Worm (Caenorhabditis elegans) whole organism, L1 larva: ENCODE measurements around the gene hpo-30.

Experiments
- aly-2 ChIP-seq: fragments of 150-350 bp; optimal IDR thresholded peaks from 2 replicates; lab custom pipeline; 2014; ENCODE audit warnings: missing biosample characterization, missing genetic modification characterization
- ama-1 ChIP-seq: fragments of 150-350 bp; optimal IDR thresholded peaks from 2 replicates; lab custom pipeline; 2014
- blmp-1 ChIP-seq: fragments of 150-350 bp; optimal IDR thresholded peaks from 2 replicates; lab custom pipeline; 2014; ENCODE audit warnings: missing biosample characterization, missing genetic modification characterization
- ceh-63 ChIP-seq: fragments of 200-800 bp; sonication (Bioruptor generic); optimal IDR thresholded peaks from 2 replicates; lab custom pipeline; 2018; ENCODE audit warnings: mild to moderate bottlenecking, missing genetic modification characterization, missing compliant biosample characterization
- ceh-82 ChIP-seq, 3 experiments: fragments of 150-350 bp in 1 of 3; sonication (generic microtip) in 2 of 3; optimal IDR thresholded peaks; 2 replicates each; lab custom pipeline; 2014 to 2017; ENCODE audit warnings: missing biosample characterization in 3 of 3, missing genetic modification characterization in 3 of 3
- ceh-88 ChIP-seq: fragments of 200-800 bp; sonication (Bioruptor generic); IDR thresholded peaks from 2 replicates; pipeline ENCODE4 v1.3.6; 2022; ENCODE audit warnings: missing genetic modification characterization, missing compliant biosample characterization
- ceh-90 ChIP-seq: sonication (generic microtip); optimal IDR thresholded peaks from 2 replicates; lab custom pipeline; 2016; ENCODE audit warnings: missing genetic modification characterization, missing compliant biosample characterization
- dsc-1 ChIP-seq: sonication (generic microtip); optimal IDR thresholded peaks from 2 replicates; lab custom pipeline; 2016; ENCODE audit warnings: mild to moderate bottlenecking, missing genetic modification characterization, missing compliant biosample characterization
- efl-1 ChIP-seq, 4 experiments: fragments of 150-350 bp; optimal IDR thresholded peaks in 3 of 4; peaks in 1 of 4; 1 replicate in 1 of 4; 2 replicates in 3 of 4; lab custom pipeline; 2014; ENCODE audit warnings: missing biosample characterization in 2 of 4, missing genetic modification characterization in 2 of 4, missing genetic modification reagents in 2 of 4
- efl-3 ChIP-seq: fragments of 200-800 bp; sonication (Bioruptor generic); optimal IDR thresholded peaks from 2 replicates; lab custom pipeline; 2018; ENCODE audit warnings: mild to moderate bottlenecking, missing genetic modification characterization, missing compliant biosample characterization
- egl-27 ChIP-seq, 2 experiments: fragments of 150-350 bp in 1 of 2; sonication (generic microtip); optimal IDR thresholded peaks; 3 replicates each; lab custom pipeline; 2017 to 2018; ENCODE audit warnings: missing biosample characterization in 2 of 2, missing genetic modification characterization in 2 of 2, missing genetic modification reagents in 2 of 2
- elt-3 ChIP-seq, 6 experiments: fragments of 150-350 bp in 1 of 6; sonication (generic microtip); optimal IDR thresholded peaks; 2 replicates each; lab custom pipeline; 2017 to 2018; ENCODE audit warnings: missing biosample characterization in 6 of 6, missing genetic modification characterization in 6 of 6, inconsistent platforms in 1 of 6
- ets-5 ChIP-seq: fragments of 200-800 bp; sonication (Bioruptor generic); IDR thresholded peaks from 2 replicates; pipeline ENCODE4 v1.3.6; 2022; ENCODE audit warnings: missing genetic modification characterization, missing compliant biosample characterization
- fkh-4 ChIP-seq: sonication (generic microtip); optimal IDR thresholded peaks from 2 replicates; lab custom pipeline; 2016; ENCODE audit warnings: missing compliant biosample characterization, missing genetic modification characterization, borderline replicate concordance
- grh-1 ChIP-seq: fragments of 200-800 bp; sonication (Bioruptor generic); IDR thresholded peaks from 2 replicates; pipeline ENCODE4 v1.3.6; 2022; ENCODE audit warnings: missing genetic modification reagents, missing genetic modification characterization, missing compliant biosample characterization
- hlh-4 ChIP-seq: sonication (generic microtip); optimal IDR thresholded peaks from 2 replicates; lab custom pipeline; 2016; ENCODE audit warnings: mild to moderate bottlenecking, missing genetic modification characterization, missing compliant biosample characterization
- hpl-2 ChIP-seq: fragments of 150-350 bp; optimal IDR thresholded peaks from 2 replicates; lab custom pipeline; 2014; ENCODE audit warnings: missing biosample characterization, missing genetic modification reagents, missing genetic modification characterization
- irx-1 ChIP-seq: sonication (generic microtip); optimal IDR thresholded peaks from 2 replicates; lab custom pipeline; 2016; ENCODE audit warnings: missing genetic modification characterization, missing compliant biosample characterization
- isw-1 ChIP-seq: fragments of 200-800 bp; sonication (Bioruptor generic); IDR thresholded peaks from 2 replicates; pipeline ENCODE4 v1.3.6; 2022; ENCODE audit warnings: missing genetic modification characterization, missing compliant biosample characterization
- jun-1 ChIP-seq: fragments of 150-350 bp; optimal IDR thresholded peaks from 2 replicates; lab custom pipeline; 2014; ENCODE audit warnings: missing biosample characterization, missing genetic modification reagents, missing genetic modification characterization
- lin-14 ChIP-seq: fragments of 200-800 bp; sonication (Bioruptor generic); optimal IDR thresholded peaks from 2 replicates; lab custom pipeline; 2018; ENCODE audit warnings: mild to moderate bottlenecking, missing genetic modification characterization, moderate library complexity, missing compliant biosample characterization
- lin-15B ChIP-seq: fragments of 150-350 bp; sonication (generic microtip); optimal IDR thresholded peaks from 3 replicates; lab custom pipeline; 2014; ENCODE audit warnings: missing biosample characterization, missing genetic modification characterization
- lin-35 ChIP-seq, 2 experiments: fragments of 150-350 bp; optimal IDR thresholded peaks; 2 replicates each; lab custom pipeline; 2014; ENCODE audit warnings: missing biosample characterization in 2 of 2, missing genetic modification characterization in 2 of 2, missing genetic modification reagents in 2 of 2
- lir-3 ChIP-seq: sonication (generic microtip); optimal IDR thresholded peaks from 2 replicates; lab custom pipeline; 2016; ENCODE audit warnings: mild to moderate bottlenecking, missing genetic modification characterization, moderate library complexity, missing compliant biosample characterization; ENCODE audit not compliant: poor library complexity
- lsy-2 ChIP-seq, 2 experiments: fragments of 150-350 bp; optimal IDR thresholded peaks; 2 replicates each; lab custom pipeline; 2014; ENCODE audit warnings: missing biosample characterization in 2 of 2, missing genetic modification characterization in 2 of 2
- mab-9 ChIP-seq: fragments of 200-800 bp; sonication (Bioruptor generic); IDR thresholded peaks from 2 replicates; pipeline ENCODE4 v1.3.6; 2022; ENCODE audit warnings: missing genetic modification reagents, missing genetic modification characterization, missing compliant biosample characterization
- mef-2 ChIP-seq: fragments of 150-350 bp; optimal IDR thresholded peaks from 2 replicates; lab custom pipeline; 2014; ENCODE audit warnings: missing biosample characterization, missing genetic modification characterization
- nhr-12 ChIP-seq: sonication (generic microtip); optimal IDR thresholded peaks from 2 replicates; lab custom pipeline; 2017; ENCODE audit warnings: missing biosample characterization, missing genetic modification characterization
- nhr-19 ChIP-seq: fragments of 200-800 bp; sonication (Bioruptor generic); conservative IDR thresholded peaks from 2 replicates; pipeline ENCODE4 v1.3.6; 2022; ENCODE audit warnings: missing genetic modification characterization, missing compliant biosample characterization
- nhr-20 ChIP-seq: sonication (generic microtip); optimal IDR thresholded peaks from 2 replicates; lab custom pipeline; 2016; ENCODE audit warnings: mild to moderate bottlenecking, missing genetic modification characterization, missing compliant biosample characterization
- nhr-237 ChIP-seq: fragments of 150-350 bp; optimal IDR thresholded peaks from 2 replicates; lab custom pipeline; 2014; ENCODE audit warnings: missing biosample characterization, missing genetic modification characterization
- nhr-28 ChIP-seq: fragments of 150-350 bp; optimal IDR thresholded peaks from 2 replicates; lab custom pipeline; 2014; ENCODE audit warnings: missing biosample characterization, missing genetic modification characterization
- nhr-71 ChIP-seq: sonication (generic microtip); optimal IDR thresholded peaks from 2 replicates; lab custom pipeline; 2016; ENCODE audit warnings: mild to moderate bottlenecking, missing genetic modification characterization, moderate library complexity, missing compliant biosample characterization
- nhr-84 ChIP-seq: sonication (generic microtip); optimal IDR thresholded peaks from 2 replicates; lab custom pipeline; 2017; ENCODE audit warnings: missing biosample characterization, missing genetic modification characterization
- nhr-85 ChIP-seq: sonication (generic microtip); peaks from one replicate; lab custom pipeline; 2016; ENCODE audit warnings: missing genetic modification characterization, inconsistent platforms, missing compliant biosample characterization
- nhr-90 ChIP-seq: sonication (generic microtip); optimal IDR thresholded peaks from 2 replicates; lab custom pipeline; 2016; ENCODE audit warnings: mild to moderate bottlenecking, missing genetic modification characterization, missing compliant biosample characterization; ENCODE audit not compliant: poor library complexity
- pax-3 ChIP-seq: fragments of 200-800 bp; sonication (Bioruptor generic); optimal IDR thresholded peaks from 2 replicates; lab custom pipeline; 2018; ENCODE audit warnings: mild to moderate bottlenecking, missing genetic modification characterization, moderate library complexity, missing compliant biosample characterization
- pqm-1 ChIP-seq: sonication (generic microtip); optimal IDR thresholded peaks from 3 replicates; lab custom pipeline; 2017; ENCODE audit warnings: missing biosample characterization, missing genetic modification characterization
- rnt-1 ChIP-seq: sonication (generic microtip); optimal IDR thresholded peaks from 2 replicates; lab custom pipeline; 2016; ENCODE audit warnings: mild to moderate bottlenecking, missing genetic modification characterization, moderate library complexity, missing compliant biosample characterization
- snu-23 ChIP-seq: sonication (generic microtip); optimal IDR thresholded peaks from 2 replicates; lab custom pipeline; 2016; ENCODE audit warnings: missing genetic modification characterization, missing compliant biosample characterization
- sptf-1 ChIP-seq: fragments of 150-350 bp; optimal IDR thresholded peaks from 2 replicates; lab custom pipeline; 2014; ENCODE audit warnings: missing biosample characterization, missing genetic modification characterization
- tbx-2 ChIP-seq: sonication (generic microtip); optimal IDR thresholded peaks from 2 replicates; lab custom pipeline; 2016; ENCODE audit warnings: missing genetic modification characterization, missing compliant biosample characterization
- unc-30 ChIP-seq: sonication (generic microtip); optimal IDR thresholded peaks from 2 replicates; lab custom pipeline; 2017; ENCODE audit warnings: missing biosample characterization, missing genetic modification characterization
- unc-62 ChIP-seq: fragments of 150-350 bp; optimal IDR thresholded peaks from 2 replicates; lab custom pipeline; 2014; ENCODE audit warnings: missing biosample characterization, missing genetic modification reagents, missing genetic modification characterization
- vab-15 ChIP-seq: sonication (generic microtip); optimal IDR thresholded peaks from 2 replicates; lab custom pipeline; 2017; ENCODE audit warnings: missing genotype, mild to moderate bottlenecking, missing genetic modification characterization, missing compliant biosample characterization
- zag-1 ChIP-seq: fragments of 150-350 bp; optimal IDR thresholded peaks from 2 replicates; lab custom pipeline; 2014; ENCODE audit warnings: missing biosample characterization, missing genetic modification characterization
- ztf-4 ChIP-seq: fragments of 150-350 bp; optimal IDR thresholded peaks from 2 replicates; lab custom pipeline; 2014; ENCODE audit warnings: missing biosample characterization, missing genetic modification characterization

The hpo-30 gene

DNA sequence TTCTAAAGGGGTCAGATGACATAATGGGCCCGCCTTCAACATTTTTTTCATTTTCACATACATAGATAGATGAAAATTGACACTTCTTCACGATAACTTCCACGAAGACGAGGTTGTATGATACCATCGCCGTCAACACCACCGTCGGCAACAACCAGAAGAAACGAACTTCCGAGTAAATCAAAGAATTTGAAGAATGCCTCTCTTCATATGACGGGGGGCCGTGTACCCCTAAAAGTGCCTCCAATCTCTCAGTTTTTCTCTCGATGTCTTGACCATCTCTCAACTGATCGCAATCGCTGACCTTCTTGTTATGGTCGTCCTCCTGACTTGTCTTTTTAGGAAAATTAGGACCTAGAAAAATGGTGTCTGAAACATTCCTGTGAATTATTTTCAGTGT lies 14.6 kb downstream of the hpo-30 start (continued):
- TF ChIP-seq irx-1 (tag; lab: Kevin White, UChicago) = peak; percentile 25
- TF ChIP-seq elt-3 (tag; optimal IDR thresholded peaks at IDR 0.05; lab: Kevin White, UChicago) = peak in 1 of 6 experiments; percentile 40
- TF ChIP-seq lir-3 (tag; lab: Kevin White, UChicago) = no peak
- no peak for TF ChIP-seq isw-1 (GFP tag; lab: Robert Waterston, UW)
- TF ChIP-seq rnt-1 (tag; lab: Kevin White, UChicago) = peak; percentile 25
- TF ChIP-seq ets-5 = no peak
- no peak for TF ChIP-seq hlh-4 (tag; lab: Kevin White, UChicago)
- TF ChIP-seq nhr-20 (tag; lab: Kevin White, UChicago) = peak; percentile 36
- TF ChIP-seq unc-62 (GFP tag; lab: Kevin White, UChicago) = no peak
- no peak for TF ChIP-seq ama-1 (lab: Kevin White, UChicago)
- TF ChIP-seq ztf-4 (tag; lab: Kevin White, UChicago) = no peak
- no peak for TF ChIP-seq aly-2 (tag; lab: Kevin White, UChicago)
- no peak for TF ChIP-seq nhr-12
- no peak for TF ChIP-seq ceh-88
- peak in 1 of 2 experiments; percentile 48 for TF ChIP-seq lsy-2 (tag; optimal IDR thresholded peaks at IDR 0.05; lab: Kevin White, UChicago)
- TF ChIP-seq mab-9 (GFP tag; lab: Robert Waterston, UW) = no peak
- TF ChIP-seq nhr-84 (tag; lab: Kevin White, UChicago) = no peak
- TF ChIP-seq egl-27 (tag; optimal IDR thresholded peaks at IDR 0.05; lab: Kevin White, UChicago) = no peak
- TF ChIP-seq fkh-4 (tag; lab: Kevin White, UChicago) = no peak
- TF ChIP-seq zag-1 (tag; lab: Kevin White, UChicago) = no peak
- TF ChIP-seq nhr-237 (tag; lab: Kevin White, UChicago) = no peak
- peak in 1 of 2 experiments; percentile 23 for TF ChIP-seq lin-35 (GFP tag; optimal IDR thresholded peaks at IDR 0.05; lab: Kevin White, UChicago)
- TF ChIP-seq efl-3 = peak; percentile 39
- TF ChIP-seq nhr-71 = peak; percentile 49
- no peak for TF ChIP-seq unc-30 (tag; lab: Kevin White, UChicago)
- no peak for TF ChIP-seq mef-2
- peak; percentile 33 for TF ChIP-seq snu-23 (GFP tag; lab: Kevin White, UChicago)
- TF ChIP-seq ceh-90 = no peak
- peak; percentile 32; the same call in 1 of the 2 replicates for TF ChIP-seq grh-1
- no peak for TF ChIP-seq pqm-1 (tag; lab: Kevin White, UChicago)
- TF ChIP-seq, all 84 proteins: peak for 17

DNA sequence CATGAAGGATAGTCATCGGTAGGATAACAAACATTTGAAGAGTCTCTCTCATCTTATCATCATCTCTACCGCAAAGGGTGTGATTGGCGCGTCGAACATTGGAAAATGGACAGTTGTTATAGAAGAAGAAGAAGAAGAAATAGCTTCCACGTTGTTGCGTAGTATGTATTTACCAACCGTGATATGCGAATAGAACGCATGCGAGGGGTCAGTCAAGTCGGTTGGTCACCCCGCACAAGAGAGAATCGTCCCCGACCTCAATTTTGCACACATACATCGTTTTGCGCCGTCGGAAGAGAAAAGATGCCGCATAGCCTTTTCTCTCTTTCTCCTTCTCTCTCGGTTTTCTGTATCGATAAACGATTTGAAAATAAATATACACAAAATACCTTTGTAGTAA lies 15.1 kb downstream of the hpo-30 start:
- TF ChIP-seq snu-23 (GFP tag; lab: Kevin White, UChicago) (no peak), blmp-1 (tag; lab: Kevin White, UChicago) (peak; percentile 17), efl-1 (optimal IDR thresholded peaks at IDR 0.05; lab: Kevin White, UChicago) (no peak), efl-1 (GFP tag; optimal IDR thresholded peaks at IDR 0.05 in 1 of 2; lab: Kevin White, UChicago) (peak in 1 of 2 experiments; percentile 87), lin-35 (GFP tag; optimal IDR thresholded peaks at IDR 0.05; lab: Kevin White, UChicago) (peak in 1 of 2 experiments; percentile 10)

DNA sequence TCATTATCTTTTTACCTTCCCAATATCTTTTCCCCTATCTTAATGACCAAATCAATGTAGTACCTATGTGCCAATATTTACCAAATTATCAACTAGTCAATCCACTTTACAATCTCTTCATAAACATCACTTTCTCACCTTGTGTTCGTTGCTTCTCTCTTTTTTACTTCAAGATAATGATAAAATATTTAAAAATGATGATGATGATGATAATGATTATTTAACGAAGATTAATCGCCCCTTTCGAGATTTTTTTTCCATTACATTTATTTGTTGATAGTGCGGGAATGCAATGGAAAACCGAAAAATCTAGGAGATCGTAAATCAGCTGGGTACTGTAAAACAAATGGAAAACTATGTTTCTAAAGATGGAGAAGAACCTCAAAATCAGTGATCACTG lies 16.1 kb downstream of the hpo-30 start:
- TF ChIP-seq vab-15 (tag; lab: Kevin White, UChicago) (no peak), nhr-12 (no peak), lsy-2 (tag; optimal IDR thresholded peaks at IDR 0.05; lab: Kevin White, UChicago) (peak in 1 of 2 experiments; percentile 49), nhr-71 (peak; percentile 44), efl-1 (optimal IDR thresholded peaks at IDR 0.05; lab: Kevin White, UChicago) (no peak), efl-1 (GFP tag; optimal IDR thresholded peaks at IDR 0.05 in 1 of 2; lab: Kevin White, UChicago) (no peak), nhr-28 (tag; lab: Kevin White, UChicago) (no peak), lin-15B (tag; lab: Kevin White, UChicago) (no peak), pax-3 (no peak), ceh-82 (tag; optimal IDR thresholded peaks at IDR 0.05; lab: Kevin White, UChicago) (no peak), ceh-90 (no peak), sptf-1 (tag; lab: Kevin White, UChicago) (no peak), nhr-84 (tag; lab: Kevin White, UChicago) (no peak), ceh-63 (GFP tag; lab: Kevin White, UChicago) (no peak), unc-62 (GFP tag; lab: Kevin White, UChicago) (no peak), tbx-2 (tag; lab: Kevin White, UChicago) (peak; percentile 9), elt-3 (tag; optimal IDR thresholded peaks at IDR 0.05; lab: Kevin White, UChicago) (peak in 2 of 6 experiments; percentile 58 to 79), hpl-2 (GFP tag; lab: Kevin White, UChicago) (no peak), nhr-20 (tag; lab: Kevin White, UChicago) (peak; percentile 18), ama-1 (lab: Kevin White, UChicago) (no peak), jun-1 (tag; lab: Kevin White, UChicago) (no peak), nhr-19 (no peak), dsc-1 (tag; lab: Kevin White, UChicago) (no peak), blmp-1 (tag; lab: Kevin White, UChicago) (peak; percentile 54), lin-14 (GFP tag; lab: Kevin White, UChicago) (peak; percentile 42), grh-1 (0 out of 2 replicates have a peak, but pooled peaks have one; percentile 15), isw-1 (GFP tag; lab: Robert Waterston, UW) (no peak), nhr-85 (tag; lab: Kevin White, UChicago) (peak; percentile 69), nhr-90 (peak; percentile 4)
